Fruit fly (Drosophila melanogaster): Measurements from ENCODE around the gene foi.

- no peak for TF ChIP-seq psq (optimal IDR thresholded peaks at IDR 0.05)
- TF ChIP-seq Sin3A (optimal IDR thresholded peaks at IDR 0.05) = no peak
- TF ChIP-seq insv (optimal IDR thresholded peaks at IDR 0.05) = no peak
Observed at dm6 chr3L:8547104-8547523, 22.1 kb downstream of the foi start.
